Worm (Caenorhabditis elegans): ENCODE results near the gene Y57G11B.8.

DNA sequence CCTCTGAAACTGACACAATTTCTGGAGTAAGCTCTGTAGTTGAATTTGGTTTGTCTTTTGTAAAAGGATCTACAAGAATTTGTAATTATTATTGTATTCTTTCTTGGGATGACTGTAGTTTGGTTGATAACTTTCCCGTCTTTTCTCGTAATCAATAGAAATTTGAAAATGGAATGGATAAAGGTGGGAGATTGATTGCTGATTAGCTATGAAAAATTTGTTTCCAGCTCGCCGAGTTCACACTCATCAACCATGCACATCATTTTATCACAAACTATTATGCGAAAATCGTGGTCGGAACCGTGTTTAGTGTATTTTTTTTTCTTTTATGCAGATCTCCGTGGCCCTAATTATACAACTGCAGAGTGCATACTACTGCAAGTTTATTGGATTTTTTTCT, 41.6 kb downstream of the Y57G11B.8 start, which contains the start of gene T27E7.5:
- no peak for TF ChIP-seq ztf-23 (GFP tag; IDR thresholded peaks at IDR 0.05)
- TF ChIP-seq med-1 (GFP tag; optimal IDR thresholded peaks at IDR 0.05; ENCODE audit: insufficient read depth): no peak
- TF ChIP-seq ztf-29 (GFP tag; IDR thresholded peaks at IDR 0.05): no peak
- no peak for TF ChIP-seq cog-1 (tag; optimal IDR thresholded peaks at IDR 0.05)
- TF ChIP-seq tab-1 (GFP tag; IDR thresholded peaks at IDR 0.05): no peak
